Worm (Caenorhabditis elegans) whole organism, late embryonic: ENCODE measurements around the gene srbc-36.

ENCODE experiments used
- ama-1 ChIP-seq: fragments of 150-350 bp; optimal IDR thresholded peaks from 2 replicates; lab custom pipeline; 2014
- fkh-10 ChIP-seq: fragments of 150-350 bp; optimal IDR thresholded peaks from 2 replicates; lab custom pipeline; 2014; ENCODE audit warnings: missing biosample characterization, missing genetic modification reagents, missing genetic modification characterization
- lin-11 ChIP-seq: fragments of 200-800 bp; sonication (Bioruptor generic); optimal IDR thresholded peaks from 2 replicates; lab custom pipeline; 2018; ENCODE audit warnings: mild to moderate bottlenecking, missing genetic modification characterization, missing compliant biosample characterization
- nhr-232 ChIP-seq: sonication (generic microtip); optimal IDR thresholded peaks from 2 replicates; lab custom pipeline; 2016; ENCODE audit warnings: missing genetic modification characterization, missing compliant biosample characterization
- ref-2 ChIP-seq: sonication (generic microtip); optimal IDR thresholded peaks from 2 replicates; lab custom pipeline; 2016; ENCODE audit warnings: missing genetic modification characterization, missing compliant biosample characterization

ce11 chrV:3445090-3445832 is 45.1 kb downstream of the srbc-36 start:
- TF ChIP-seq ref-2 (peak; percentile 23), ama-1 (lab: Kevin White, UChicago) (no peak), fkh-10 (no peak), nhr-232 (tag; lab: Kevin White, UChicago) (no peak), lin-11 (tag; lab: Kevin White, UChicago) (no peak)
